Fruit fly (Drosophila melanogaster): ENCODE data around the gene CG4259.

CG4259 gene

DNA sequence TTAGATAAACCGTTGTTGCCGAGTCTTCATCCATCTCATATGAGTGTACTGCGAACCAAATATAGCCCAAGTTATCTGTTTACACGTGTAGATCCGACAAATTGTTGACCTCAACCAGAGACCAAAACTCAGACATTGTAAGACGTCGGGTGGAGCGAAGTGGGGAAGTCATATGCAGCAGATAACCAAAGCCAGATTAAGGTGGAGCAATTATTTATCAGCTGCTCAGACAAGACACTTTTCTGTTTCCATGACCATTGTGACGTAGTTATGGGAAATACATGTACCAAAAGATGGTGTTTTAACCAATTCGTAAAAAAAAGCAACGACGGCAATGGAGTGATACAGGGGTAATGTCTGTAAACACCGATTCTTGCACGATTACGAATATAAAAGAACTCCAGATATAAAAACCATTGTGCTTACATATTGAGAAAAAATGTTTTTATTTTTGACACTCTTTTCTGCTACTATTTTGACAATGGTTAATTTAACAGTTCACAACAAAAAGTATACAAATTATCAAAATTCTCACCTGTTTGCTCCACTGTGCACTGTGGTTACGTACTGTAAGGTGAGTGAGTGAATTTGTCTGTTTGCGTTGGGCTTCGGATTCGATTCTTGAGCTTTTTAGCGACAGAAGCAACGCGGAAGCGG, 48.4 kb upstream of the CG4259 start (continued):
- TF ChIP-seq CG10654 (GFP tag; optimal IDR thresholded peaks at IDR 0.05) (peak; percentile 34), ro (GFP tag; IDR thresholded peaks at IDR 0.05) (no peak), CG31224 (GFP tag; IDR thresholded peaks at IDR 0.05) (no peak), nerfin-2 (GFP tag; IDR thresholded peaks at IDR 0.05; ENCODE audit: partially characterized antibody) (no peak), Gsc (GFP tag; IDR thresholded peaks at IDR 0.05) (no peak), Abd-B (GFP tag; optimal IDR thresholded peaks at IDR 0.05) (no peak), HmgZ (tag; optimal IDR thresholded peaks at IDR 0.05) (no peak), sug (tag; optimal IDR thresholded peaks at IDR 0.05) (no peak), CG12659 (GFP tag; optimal IDR thresholded peaks at IDR 0.05) (peak; percentile 45), CG32772 (GFP tag; IDR thresholded peaks at IDR 0.05) (peak; percentile 27; the same call in 1 of the 2 replicates), Stat92E (GFP tag; optimal IDR thresholded peaks at IDR 0.05) (peak in 1 of 3 experiments; percentile 46), CG9609 (GFP tag; optimal IDR thresholded peaks at IDR 0.05) (peak; percentile 28), CG18476 (GFP tag; optimal IDR thresholded peaks at IDR 0.05) (peak; percentile 30), eyg (GFP tag; optimal IDR thresholded peaks at IDR 0.05) (peak; percentile 19), ttk (GFP tag; IDR thresholded peaks at IDR 0.05) (no peak), da (GFP tag; optimal IDR thresholded peaks at IDR 0.05) (no peak), MBD-R2 (GFP tag; IDR thresholded peaks at IDR 0.05) (peak; percentile 13; the same call in 1 of the 2 replicates), shn (GFP tag; optimal IDR thresholded peaks at IDR 0.05) (peak; percentile 73), CG42726 (GFP tag; IDR thresholded peaks at IDR 0.05; ENCODE audit: partially characterized antibody) (no peak), prd (optimal IDR thresholded peaks at IDR 0.05) (no peak), prd (GFP tag; IDR thresholded peaks at IDR 0.05) (peak; percentile 56), zf30C (GFP tag; optimal IDR thresholded peaks at IDR 0.05) (no peak), CG15011 (GFP tag; optimal IDR thresholded peaks at IDR 0.05) (no peak), CG4820 (GFP tag; optimal IDR thresholded peaks at IDR 0.05) (peak; percentile 36), Scr (GFP tag; IDR thresholded peaks at IDR 0.05; ENCODE audit: partially characterized antibody) (no peak), Max (GFP tag; optimal IDR thresholded peaks at IDR 0.05) (peak; percentile 48), Dip3 (GFP tag; optimal IDR thresholded peaks at IDR 0.05) (peak; percentile 43), CG2199 (GFP tag; IDR thresholded peaks at IDR 0.05) (no peak), D19B (GFP tag; optimal IDR thresholded peaks at IDR 0.05) (peak; percentile 35), Eip74EF (GFP tag; optimal IDR thresholded peaks at IDR 0.05) (no peak), Trl (optimal IDR thresholded peaks at IDR 0.05) (no peak), Trl (GFP tag; optimal IDR thresholded peaks at IDR 0.05) (peak; percentile 41), Asciz (GFP tag; optimal IDR thresholded peaks at IDR 0.05) (no peak), Ada2b (GFP tag; IDR thresholded peaks at IDR 0.05) (peak; percentile 61), CG12071 (GFP tag; optimal IDR thresholded peaks at IDR 0.05) (no peak), CG7372 (GFP tag; IDR thresholded peaks at IDR 0.05) (no peak), CG9727 (GFP tag; optimal IDR thresholded peaks at IDR 0.05) (peak; percentile 42), CG12104 (GFP tag; optimal IDR thresholded peaks at IDR 0.05) (no peak), Dfd (GFP tag; optimal IDR thresholded peaks at IDR 0.05) (no peak), tx (GFP tag; optimal IDR thresholded peaks at IDR 0.05) (peak; percentile 21), B-H2 (GFP tag; optimal IDR thresholded peaks at IDR 0.05) (no peak), HmgD (GFP tag; optimal IDR thresholded peaks at IDR 0.05) (no peak), Poxn (GFP tag; IDR thresholded peaks at IDR 0.05) (no peak), psq (GFP tag; optimal IDR thresholded peaks at IDR 0.05) (no peak), CG9437 (GFP tag; optimal IDR thresholded peaks at IDR 0.05) (peak; percentile 29), sisA (GFP tag; IDR thresholded peaks at IDR 0.05) (peak; percentile 34; the same call in 1 of the 2 replicates), CG33557 (GFP tag; optimal IDR thresholded peaks at IDR 0.05) (no peak), corto (GFP tag; optimal IDR thresholded peaks at IDR 0.05) (peak; percentile 53), maf-S (GFP tag; optimal IDR thresholded peaks at IDR 0.05) (no peak), insv (GFP tag; optimal IDR thresholded peaks at IDR 0.05) (no peak), jing (GFP tag; optimal IDR thresholded peaks at IDR 0.05) (no peak)
